Worm (Caenorhabditis elegans): ENCODE measurements around the gene ctg-2.

The ctg-2 gene

ce11 chrII:8514729-8515128 lies at the start of gene ctg-2:
ctg-2 (plus strand) TSS chrII:8515054.
- TF ChIP-seq him-1 (tag; optimal IDR thresholded peaks at IDR 0.05) = no peak

ce11 chrII:8466874-8467273 lies 48.0 kb upstream of the ctg-2 start, which contains the start of gene F22B5.10:
F22B5.10 (plus strand) TSS chrII:8467174.
- TF ChIP-seq W03F9.2 (tag; optimal IDR thresholded peaks at IDR 0.05) = no peak
- TF ChIP-seq dao-5 (tag; optimal IDR thresholded peaks at IDR 0.05) = no peak
- no peak for TF ChIP-seq him-1 (tag; optimal IDR thresholded peaks at IDR 0.05)

DNA sequence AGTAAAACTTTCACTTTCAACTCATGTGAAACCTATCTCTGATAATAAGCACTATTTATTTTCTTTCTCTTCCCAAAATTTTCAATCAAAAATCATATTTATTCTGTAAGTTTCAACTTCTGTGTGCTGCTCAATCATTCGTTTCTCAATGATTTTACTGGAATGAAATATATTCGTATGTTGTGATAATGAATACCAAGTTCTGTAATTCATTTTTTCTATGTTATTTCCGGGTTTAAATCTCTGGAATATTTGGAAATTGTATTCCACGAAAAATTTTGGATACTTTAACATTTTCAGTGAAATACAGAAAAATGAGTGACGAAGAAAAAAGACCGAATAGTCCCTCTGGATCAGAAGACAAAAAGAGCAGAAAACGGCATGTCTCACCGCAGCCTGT lies 47.0 kb upstream of the ctg-2 start, which contains the start of gene M05D6.2:
M05D6.2 (plus strand) TSS at position 301 of the 400 bp plus-strand sequence.
- TF ChIP-seq him-1 (tag; optimal IDR thresholded peaks at IDR 0.05) = no peak
- TF ChIP-seq dao-5 (tag; optimal IDR thresholded peaks at IDR 0.05) = no peak
- no peak for TF ChIP-seq W03F9.2 (tag; optimal IDR thresholded peaks at IDR 0.05)

DNA sequence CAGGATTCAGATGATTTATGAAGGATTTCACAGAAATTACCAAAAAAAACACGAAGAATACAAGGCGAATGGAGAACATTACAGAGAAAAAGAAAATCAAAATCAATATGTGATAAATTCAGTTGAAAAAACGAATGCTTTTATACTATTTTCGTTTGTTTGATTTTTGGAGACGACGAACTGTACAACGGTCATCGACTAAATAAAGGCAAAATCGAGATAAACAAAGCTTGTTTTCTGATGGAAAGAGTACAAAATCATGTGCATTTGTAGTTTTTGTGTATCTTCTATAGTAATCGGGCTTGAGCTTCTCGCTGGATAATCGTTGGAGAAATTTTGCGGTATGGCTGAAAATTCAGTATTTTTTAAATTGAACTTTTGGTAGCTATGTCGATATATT lies 43.7 kb upstream of the ctg-2 start, which contains the start of gene M05D6.8:
M05D6.8 (minus strand) TSS at position 101 of the 400 bp plus-strand sequence.
- TF ChIP-seq dao-5 (tag; optimal IDR thresholded peaks at IDR 0.05) (no peak), W03F9.2 (tag; optimal IDR thresholded peaks at IDR 0.05) (no peak), him-1 (tag; optimal IDR thresholded peaks at IDR 0.05) (no peak)

DNA sequence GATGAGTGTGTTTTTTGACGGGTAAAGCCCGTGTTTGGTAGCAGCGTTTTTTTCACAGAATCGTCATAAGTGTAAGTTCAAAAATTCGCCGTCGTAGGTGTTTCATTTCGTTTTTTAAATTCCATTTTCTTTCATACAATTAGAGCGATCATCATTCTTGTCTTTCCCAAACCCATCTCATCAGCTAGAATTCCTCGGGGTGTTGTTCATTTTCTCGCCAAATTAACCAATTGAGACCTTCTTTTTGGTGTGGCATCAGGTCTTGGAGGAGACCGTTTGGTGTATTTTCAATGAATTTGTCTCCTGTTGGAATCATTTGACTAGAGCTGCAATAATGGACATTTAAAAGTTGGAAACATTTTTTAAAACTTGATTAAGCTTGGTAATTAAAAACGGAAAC lies 41.9 kb upstream of the ctg-2 start:
- TF ChIP-seq W03F9.2 (tag; optimal IDR thresholded peaks at IDR 0.05) = no peak

DNA sequence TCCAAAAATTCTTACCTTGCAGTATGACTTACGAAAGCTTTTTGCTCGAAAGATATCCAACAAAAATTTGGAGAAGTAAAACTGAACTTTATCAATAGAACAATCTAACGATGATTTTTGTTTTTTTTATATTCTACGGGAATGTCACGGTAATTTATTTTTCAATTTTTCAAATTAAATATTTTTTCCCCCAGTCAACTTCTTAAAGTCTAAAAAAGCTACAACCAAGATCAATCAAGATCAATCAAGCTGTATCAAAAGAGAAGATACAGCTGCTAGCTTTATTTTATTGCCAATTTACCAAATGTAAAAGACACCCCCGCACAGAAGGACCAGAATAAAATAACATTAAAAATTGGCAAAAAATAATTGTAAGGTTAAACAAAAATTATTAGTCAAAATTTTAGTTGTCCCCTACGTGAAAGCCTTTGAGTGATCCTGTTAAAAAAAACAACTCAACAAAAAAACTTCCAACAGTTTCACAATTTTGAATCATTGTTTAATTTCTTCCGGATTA lies 39.5 kb upstream of the ctg-2 start, which contains the start of the genes M05D6.1 and M05D6.3:
M05D6.1 (minus strand) TSS at position 101 of the 517 bp plus-strand sequence.
M05D6.3 (plus strand) TSS at position 467 of the 517 bp plus-strand sequence.
- TF ChIP-seq dao-5 (tag; optimal IDR thresholded peaks at IDR 0.05) (no peak), W03F9.2 (tag; optimal IDR thresholded peaks at IDR 0.05) (no peak), him-1 (tag; optimal IDR thresholded peaks at IDR 0.05) (no peak)

DNA sequence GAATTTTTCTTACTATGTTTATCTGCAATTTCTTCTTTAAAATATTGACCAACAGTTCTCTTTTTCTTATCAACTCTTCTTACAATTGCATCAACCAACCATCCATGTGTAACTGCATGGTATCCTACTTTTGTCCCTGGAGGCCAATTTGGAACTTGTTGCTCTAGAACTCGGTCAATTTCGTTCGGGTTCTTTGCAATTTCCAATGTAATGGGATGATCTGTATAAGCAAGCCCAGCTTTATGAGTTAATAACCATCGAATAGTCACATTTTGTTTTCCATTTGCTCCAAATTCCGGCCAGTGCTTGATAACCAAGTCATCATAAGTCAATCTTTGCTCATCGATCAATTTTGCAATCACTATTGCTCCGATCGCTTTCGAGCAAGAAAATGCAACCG lies 35.5 kb upstream of the ctg-2 start:
- TF ChIP-seq him-1 (tag; optimal IDR thresholded peaks at IDR 0.05) = no peak
- TF ChIP-seq dao-5 (tag; optimal IDR thresholded peaks at IDR 0.05) = no peak
- TF ChIP-seq W03F9.2 (tag; optimal IDR thresholded peaks at IDR 0.05) = no peak

DNA sequence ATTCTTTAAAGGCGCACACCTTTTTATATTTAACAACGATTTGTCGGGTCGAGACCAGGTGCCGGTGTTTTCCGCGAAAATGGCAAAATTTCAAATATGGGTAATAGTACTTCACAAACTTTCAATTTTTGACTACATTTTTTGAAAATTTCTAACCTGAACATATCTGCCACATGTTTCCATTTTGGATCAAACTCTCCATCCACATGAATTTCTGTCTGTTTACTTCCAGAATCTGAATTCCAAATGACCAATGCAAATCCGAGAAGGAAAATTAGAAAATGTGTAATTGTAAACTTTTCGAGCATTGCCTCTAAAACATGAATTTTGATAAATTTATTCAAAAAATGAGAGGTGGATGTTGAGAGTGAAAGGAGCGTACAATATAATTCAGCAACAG lies 34.7 kb upstream of the ctg-2 start, which contains the start of gene lact-4:
lact-4 (minus strand) TSS at position 313 of the 400 bp plus-strand sequence.
- TF ChIP-seq him-1 (tag; optimal IDR thresholded peaks at IDR 0.05) (no peak), W03F9.2 (tag; optimal IDR thresholded peaks at IDR 0.05) (no peak), dao-5 (tag; optimal IDR thresholded peaks at IDR 0.05) (no peak)

DNA sequence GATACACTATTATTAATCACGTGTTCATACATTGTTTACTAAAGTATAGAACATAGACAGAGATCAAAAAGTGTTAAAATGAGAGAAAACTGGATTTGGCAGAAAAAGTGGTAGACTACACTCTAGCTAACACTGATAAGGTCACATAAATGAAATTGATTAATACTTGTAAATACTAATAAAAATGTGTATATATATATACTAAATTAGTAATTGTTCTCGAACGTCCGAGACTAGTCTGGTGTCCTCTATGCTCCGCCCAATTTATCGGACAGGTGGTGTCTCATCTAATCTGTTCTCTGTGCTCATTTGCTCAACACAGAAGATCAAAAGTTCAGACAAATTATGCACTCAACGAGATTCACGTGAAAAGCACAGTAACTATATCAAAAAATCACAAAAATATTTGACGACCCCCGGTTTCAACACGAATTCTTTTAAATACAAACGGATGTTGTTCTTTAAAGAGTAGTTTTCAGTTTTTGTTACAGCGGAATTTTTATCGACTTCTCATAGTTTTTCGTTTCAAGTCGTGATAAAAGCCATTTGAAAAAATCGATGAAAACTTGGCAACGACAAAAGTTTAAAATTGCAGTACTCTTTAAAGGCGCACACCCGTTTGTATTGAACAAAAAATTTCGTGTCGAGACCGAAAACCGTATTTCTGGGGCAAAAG lies 33.7 kb upstream of the ctg-2 start:
- no peak for TF ChIP-seq dao-5 (tag; optimal IDR thresholded peaks at IDR 0.05)
- peak; percentile 13 for TF ChIP-seq W03F9.2 (tag; optimal IDR thresholded peaks at IDR 0.05)

DNA sequence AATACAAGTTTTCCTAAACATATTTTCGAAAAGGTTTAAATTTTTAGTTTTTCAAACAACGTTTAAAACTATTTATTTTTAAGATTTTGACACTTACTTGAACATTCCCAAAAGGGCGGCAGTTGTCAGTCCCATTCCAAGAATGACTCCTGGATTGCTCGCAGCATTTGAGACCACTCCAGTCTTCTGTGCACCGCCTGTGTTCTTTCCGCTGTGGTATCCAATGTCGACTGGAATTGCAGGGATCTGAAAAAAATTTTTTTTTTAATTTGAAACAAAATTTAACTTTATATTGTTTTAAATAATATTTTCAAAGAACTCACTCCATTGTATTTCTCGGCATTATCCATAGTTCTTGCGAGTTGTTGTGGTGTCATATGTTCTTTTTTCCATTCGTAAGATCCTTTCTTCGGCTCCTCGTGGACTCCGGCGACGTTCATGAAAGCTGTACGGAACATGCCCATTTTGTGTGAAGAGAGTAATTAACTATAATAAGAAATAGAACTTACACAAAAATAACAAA lies 33.1 kb upstream of the ctg-2 start, which contains the start of gene M05D6.5:
M05D6.5 (minus strand) TSS at position 473 of the 523 bp plus-strand sequence.
- no peak for TF ChIP-seq him-1 (tag; optimal IDR thresholded peaks at IDR 0.05)
- TF ChIP-seq dao-5 (tag; optimal IDR thresholded peaks at IDR 0.05) = no peak
- TF ChIP-seq W03F9.2 (tag; optimal IDR thresholded peaks at IDR 0.05) = no peak

ce11 chrII:8483124-8483792 lies 31.6 kb upstream of the ctg-2 start:
- no peak for TF ChIP-seq W03F9.2 (tag; optimal IDR thresholded peaks at IDR 0.05)
- no peak for TF ChIP-seq dao-5 (tag; optimal IDR thresholded peaks at IDR 0.05)
- TF ChIP-seq him-1 (tag; optimal IDR thresholded peaks at IDR 0.05) = no peak

ce11 chrII:8483793-8484186 lies 31.1 kb upstream of the ctg-2 start, which contains the start of gene taap-1:
taap-1 (minus strand) TSS chrII:8483871.
- TF ChIP-seq him-1 (tag; optimal IDR thresholded peaks at IDR 0.05) = no peak
- TF ChIP-seq W03F9.2 (tag; optimal IDR thresholded peaks at IDR 0.05) = no peak
- TF ChIP-seq dao-5 (tag; optimal IDR thresholded peaks at IDR 0.05) = no peak

DNA sequence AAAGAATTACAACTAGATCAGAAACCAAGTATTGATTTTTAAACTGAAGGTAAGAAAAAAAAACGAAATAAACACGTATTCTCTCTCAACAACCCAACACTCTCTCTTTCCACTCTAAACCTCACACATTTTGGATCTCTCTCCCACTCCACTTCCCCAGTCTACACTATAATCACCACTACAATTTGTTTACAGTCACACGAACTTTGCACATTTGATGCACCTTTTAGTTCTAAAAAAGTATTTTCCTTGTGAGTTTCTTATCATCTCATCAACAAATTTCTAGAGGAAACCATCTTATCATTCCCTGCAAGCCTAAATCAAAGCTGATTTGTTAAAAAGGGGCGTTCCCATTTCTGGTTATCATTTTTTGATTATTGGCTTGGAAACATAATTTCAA lies 30.3 kb upstream of the ctg-2 start:
- TF ChIP-seq W03F9.2 (tag; optimal IDR thresholded peaks at IDR 0.05) (no peak), him-1 (tag; optimal IDR thresholded peaks at IDR 0.05) (no peak), dao-5 (tag; optimal IDR thresholded peaks at IDR 0.05) (no peak)

DNA sequence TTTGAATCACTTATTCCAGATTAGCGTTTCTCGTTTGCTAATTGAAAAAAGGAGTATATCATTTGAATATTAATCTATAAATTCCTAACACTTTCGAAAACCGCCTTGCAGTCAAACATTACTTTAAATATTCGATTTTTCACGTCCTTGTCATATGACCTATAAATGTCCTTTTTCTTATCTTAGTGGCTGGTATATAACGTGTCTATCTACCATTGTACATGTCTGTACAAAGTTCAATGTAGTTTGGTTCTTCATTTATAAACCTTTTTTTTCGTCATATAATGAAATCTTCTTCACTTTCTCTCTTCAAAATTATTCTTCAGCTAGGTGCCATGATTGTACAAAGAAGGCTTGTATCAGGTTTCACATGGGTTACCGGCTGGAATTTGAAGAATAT lies 29.3 kb upstream of the ctg-2 start, which contains the start of gene gbh-2:
gbh-2 (plus strand) TSS at position 277 of the 400 bp plus-strand sequence.
- TF ChIP-seq dao-5 (tag; optimal IDR thresholded peaks at IDR 0.05) (no peak), him-1 (tag; optimal IDR thresholded peaks at IDR 0.05) (no peak), W03F9.2 (tag; optimal IDR thresholded peaks at IDR 0.05) (no peak)
